Worm (Caenorhabditis elegans): ENCODE measurements around the gene Y110A2AL.7.

ce11 chrII:2815017-2815416 lies 28.0 kb downstream of the Y110A2AL.7 start:
- TF ChIP-seq snpc-4 (tag; optimal IDR thresholded peaks at IDR 0.05) = no peak
- TF ChIP-seq lin-15B (tag; optimal IDR thresholded peaks at IDR 0.05) = no peak

All from whole organism, L3 larva.